Fruit fly (Drosophila melanogaster) whole organism, embryonic: ENCODE data around the gene Rpn1.

ENCODE experiments used
- C15 ChIP-seq: fragments of 200-800 bp; sonication (Bioruptor generic); IDR thresholded peaks from 3 replicates; pipeline ENCODE4 v1.3.6; 2022; ENCODE audit warnings: missing biosample characterization, missing genetic modification characterization
- CG10274 ChIP-seq: fragments of 200-800 bp; sonication (Bioruptor generic); optimal IDR thresholded peaks from 3 replicates; lab custom pipeline; 2017; ENCODE audit warnings: missing biosample characterization, mild to moderate bottlenecking, missing genetic modification characterization
- CG10431 ChIP-seq: fragments of 200-800 bp; sonication (Bioruptor generic); optimal IDR thresholded peaks from 3 replicates; lab custom pipeline; 2018; ENCODE audit warnings: missing biosample characterization, mild to moderate bottlenecking, missing genetic modification characterization
- CG10543 ChIP-seq: fragments of 200-800 bp; sonication (Bioruptor generic); optimal IDR thresholded peaks from 3 replicates; lab custom pipeline; 2017; ENCODE audit warnings: missing biosample characterization, mild to moderate bottlenecking, missing genetic modification characterization, moderate library complexity
- CG13123 ChIP-seq: fragments of 200-800 bp; sonication (Bioruptor generic); optimal IDR thresholded peaks from 2 replicates; lab custom pipeline; 2016; ENCODE audit warnings: missing biosample characterization, missing genetic modification characterization
- CG14441 ChIP-seq: fragments of 200-800 bp; sonication (Bioruptor generic); IDR thresholded peaks from 2 replicates; pipeline ENCODE4 v1.3.6; 2022; ENCODE audit warnings: missing biosample characterization, missing genetic modification characterization
- CG15601 ChIP-seq: fragments of 200-800 bp; sonication (Bioruptor generic); optimal IDR thresholded peaks from 3 replicates; lab custom pipeline; 2019; ENCODE audit warnings: missing biosample characterization, mild to moderate bottlenecking, missing genetic modification characterization, moderate library complexity
- CG17385 ChIP-seq: fragments of 200-800 bp; sonication (Bioruptor generic); optimal IDR thresholded peaks from 3 replicates; lab custom pipeline; 2018; ENCODE audit warnings: missing biosample characterization, mild to moderate bottlenecking, missing genetic modification characterization
- CG17612 ChIP-seq: fragments of 200-800 bp; sonication (Bioruptor generic); IDR thresholded peaks from 2 replicates; pipeline ENCODE4 v1.3.6; 2022; ENCODE audit warnings: missing biosample characterization, missing genetic modification characterization
- CG2120 ChIP-seq: fragments of 200-800 bp; sonication (Bioruptor generic); optimal IDR thresholded peaks from 3 replicates; lab custom pipeline; 2016; ENCODE audit warnings: missing biosample characterization, missing genetic modification characterization
- CG2129 ChIP-seq: fragments of 200-800 bp; sonication (Bioruptor generic); IDR thresholded peaks from 2 replicates; pipeline ENCODE4 v1.3.6; 2022; ENCODE audit warnings: missing biosample characterization, missing genetic modification characterization; ENCODE audit not compliant: partially characterized antibody
- CG30403 ChIP-seq: fragments of 200-800 bp; sonication (Bioruptor generic); optimal IDR thresholded peaks from 3 replicates; lab custom pipeline; 2016; ENCODE audit warnings: missing biosample characterization, missing genetic modification characterization
- CG30431 ChIP-seq: fragments of 200-800 bp; sonication (Bioruptor generic); optimal IDR thresholded peaks from 2 replicates; lab custom pipeline; 2017; ENCODE audit warnings: missing biosample characterization, missing genetic modification characterization
- CG32767 ChIP-seq: fragments of 200-800 bp; sonication (Bioruptor generic); IDR thresholded peaks from 2 replicates; pipeline ENCODE4 v1.3.6; 2022; ENCODE audit warnings: missing biosample characterization, missing genetic modification characterization
- CG32772 ChIP-seq: fragments of 200-800 bp; sonication (Bioruptor generic); IDR thresholded peaks from 2 replicates; pipeline ENCODE4 v1.3.6; 2022; ENCODE audit warnings: missing biosample characterization, missing genetic modification characterization
- CG33557 ChIP-seq: fragments of 200-800 bp; sonication (Bioruptor generic); optimal IDR thresholded peaks from 2 replicates; lab custom pipeline; 2019; ENCODE audit warnings: missing biosample characterization, mild to moderate bottlenecking, missing genetic modification characterization, moderate library complexity
- CG3847 ChIP-seq: fragments of 200-800 bp; sonication (Bioruptor generic); IDR thresholded peaks from 2 replicates; pipeline ENCODE4 v1.3.6; 2022; ENCODE audit warnings: missing biosample characterization, missing genetic modification characterization
- CG43689 ChIP-seq: fragments of 200-800 bp; sonication (Bioruptor generic); IDR thresholded peaks from 2 replicates; pipeline ENCODE4 v1.3.6; 2022; ENCODE audit warnings: missing biosample characterization, missing genetic modification characterization
- CG6854 ChIP-seq: fragments of 200-800 bp; sonication (Bioruptor generic); optimal IDR thresholded peaks from 3 replicates; lab custom pipeline; 2017; ENCODE audit warnings: missing biosample characterization, mild to moderate bottlenecking, missing genetic modification characterization
- CG7963 ChIP-seq: fragments of 200-800 bp; sonication (Bioruptor generic); IDR thresholded peaks from 3 replicates; pipeline ENCODE4 v1.3.6; 2022; ENCODE audit warnings: missing biosample characterization, missing genetic modification characterization; ENCODE audit not compliant: partially characterized antibody
- CG8478 ChIP-seq: fragments of >200 bp; optimal IDR thresholded peaks from 2 replicates; lab custom pipeline; 2018
- CG9932 ChIP-seq: fragments of 200-800 bp; sonication (Bioruptor generic); IDR thresholded peaks from 2 replicates; pipeline ENCODE4 v1.3.6; 2022; ENCODE audit warnings: missing biosample characterization, missing genetic modification characterization
- HLH54F ChIP-seq: fragments of 200-800 bp; sonication (Bioruptor generic); optimal IDR thresholded peaks from 3 replicates; lab custom pipeline; 2016; ENCODE audit warnings: missing biosample characterization, missing genetic modification characterization
- Hr39 ChIP-seq: fragments of >200 bp; optimal IDR thresholded peaks from 2 replicates; lab custom pipeline; 2017
- Hsf ChIP-seq: fragments of 200-800 bp; sonication (Bioruptor generic); optimal IDR thresholded peaks from 3 replicates; lab custom pipeline; 2016; ENCODE audit warnings: missing biosample characterization, missing genetic modification characterization
- NFAT ChIP-seq: fragments of 200-800 bp; sonication (Bioruptor generic); IDR thresholded peaks from 2 replicates; pipeline ENCODE4 v1.3.6; 2022; ENCODE audit warnings: missing biosample characterization, missing genetic modification characterization
- Nf-YA ChIP-seq: fragments of 200-800 bp; sonication (Bioruptor generic); IDR thresholded peaks from 2 replicates; pipeline ENCODE4 v1.3.6; 2022; ENCODE audit warnings: missing biosample characterization, missing genetic modification characterization
- PHDP ChIP-seq: fragments of 200-800 bp; sonication (Bioruptor generic); optimal IDR thresholded peaks from 3 replicates; lab custom pipeline; 2018; ENCODE audit warnings: missing biosample characterization, mild to moderate bottlenecking, missing genetic modification characterization, moderate library complexity
- Rx ChIP-seq: fragments of 200-800 bp; sonication (Bioruptor generic); IDR thresholded peaks from 2 replicates; pipeline ENCODE4 v1.3.6; 2022; ENCODE audit warnings: missing biosample characterization, missing genetic modification characterization
- Side ChIP-seq: fragments of 200-800 bp; sonication (Bioruptor generic); optimal IDR thresholded peaks from 2 replicates; lab custom pipeline; 2016; ENCODE audit warnings: missing biosample characterization, missing genetic modification characterization
- Six4 ChIP-seq: fragments of 200-800 bp; sonication (Bioruptor generic); optimal IDR thresholded peaks from 2 replicates; lab custom pipeline; 2016; ENCODE audit warnings: missing biosample characterization, missing genetic modification characterization
- ato ChIP-seq: fragments of 200-800 bp; sonication (Bioruptor generic); IDR thresholded peaks from 2 replicates; pipeline ENCODE4 v1.3.6; 2022; ENCODE audit warnings: missing biosample characterization, missing genetic modification characterization; ENCODE audit not compliant: partially characterized antibody
- bsh ChIP-seq, 2 experiments: fragments of 200-800 bp; sonication (Bioruptor generic); optimal IDR thresholded peaks; 2 replicates each; lab custom pipeline; 2017 to 2018; ENCODE audit warnings: mild to moderate bottlenecking in 2 of 2, missing biosample characterization in 2 of 2, missing genetic modification characterization in 2 of 2, moderate library complexity in 1 of 2
- ci ChIP-seq: fragments of 200-800 bp; sonication (Bioruptor generic); IDR thresholded peaks from 3 replicates; pipeline ENCODE4 v1.3.6; 2022; ENCODE audit warnings: missing biosample characterization, missing genetic modification characterization
- da ChIP-seq: fragments of 200-800 bp; sonication (Bioruptor generic); optimal IDR thresholded peaks from 2 replicates; lab custom pipeline; 2016; ENCODE audit warnings: missing biosample characterization, missing genetic modification characterization
- en ChIP-seq: fragments of 200-800 bp; sonication (Bioruptor generic); optimal IDR thresholded peaks from 2 replicates; lab custom pipeline; 2016; ENCODE audit warnings: missing biosample characterization, missing genetic modification characterization
- fd3F ChIP-seq: fragments of 200-800 bp; sonication (Bioruptor generic); optimal IDR thresholded peaks from 2 replicates; lab custom pipeline; 2018; ENCODE audit warnings: missing biosample characterization, mild to moderate bottlenecking, missing genetic modification characterization, moderate library complexity
- fru ChIP-seq: fragments of >200 bp; optimal IDR thresholded peaks from 2 replicates; lab custom pipeline; 2017
- insv ChIP-seq, 2 experiments: fragments of 200-800 bp; sonication (Bioruptor generic); optimal IDR thresholded peaks; 3 replicates each; lab custom pipeline; 2016 to 2018; ENCODE audit warnings: missing biosample characterization in 2 of 2, missing genetic modification characterization in 2 of 2
- jing ChIP-seq: fragments of 200-800 bp; sonication (Bioruptor generic); optimal IDR thresholded peaks from 2 replicates; lab custom pipeline; 2018; ENCODE audit warnings: missing biosample characterization, mild to moderate bottlenecking, missing genetic modification characterization
- lola ChIP-seq, 3 experiments: fragments of >200 bp in 2 of 3; fragments of 200-800 bp in 1 of 3; sonication (Bioruptor generic) in 1 of 3; optimal IDR thresholded peaks; 2 replicates each; lab custom pipeline; 2017 to 2019; ENCODE audit warnings: missing biosample characterization in 3 of 3, missing genetic modification characterization in 3 of 3, mild to moderate bottlenecking in 1 of 3, moderate library complexity in 1 of 3
- nmo ChIP-seq: fragments of 200-800 bp; sonication (Bioruptor generic); optimal IDR thresholded peaks from 2 replicates; lab custom pipeline; 2018; ENCODE audit warnings: missing biosample characterization, mild to moderate bottlenecking, missing genetic modification characterization, moderate library complexity
- oc ChIP-seq: fragments of 200-800 bp; sonication (Bioruptor generic); optimal IDR thresholded peaks from 2 replicates; lab custom pipeline; 2018; ENCODE audit warnings: missing biosample characterization, mild to moderate bottlenecking, missing genetic modification characterization, moderate library complexity
- pb ChIP-seq: fragments of 200-800 bp; sonication (Bioruptor generic); optimal IDR thresholded peaks from 3 replicates; lab custom pipeline; 2016; ENCODE audit warnings: missing biosample characterization, missing genetic modification characterization
- phol ChIP-seq: fragments of 200-800 bp; sonication (Bioruptor generic); optimal IDR thresholded peaks from 3 replicates; lab custom pipeline; 2018; ENCODE audit warnings: missing biosample characterization, mild to moderate bottlenecking, missing genetic modification characterization, moderate library complexity
- pzg ChIP-seq: fragments of 200-800 bp; sonication (Bioruptor generic); optimal IDR thresholded peaks from 3 replicates; lab custom pipeline; 2018; ENCODE audit warnings: missing biosample characterization, mild to moderate bottlenecking, missing genetic modification characterization, moderate library complexity
- ranshi ChIP-seq: fragments of 200-800 bp; sonication (Bioruptor generic); IDR thresholded peaks from 2 replicates; pipeline ENCODE4 v1.3.6; 2022; ENCODE audit warnings: missing biosample characterization, missing genetic modification characterization
- slbo ChIP-seq: fragments of 200-800 bp; sonication (Bioruptor generic); IDR thresholded peaks from 2 replicates; pipeline ENCODE4 v1.3.6; 2022; ENCODE audit warnings: missing biosample characterization, missing genetic modification characterization
- so ChIP-seq: fragments of 200-800 bp; sonication (Bioruptor generic); IDR thresholded peaks from 3 replicates; pipeline ENCODE4 v1.3.6; 2022; ENCODE audit warnings: missing biosample characterization, missing genetic modification characterization
- trh ChIP-seq: fragments of 200-800 bp; sonication (Bioruptor generic); optimal IDR thresholded peaks from 2 replicates; lab custom pipeline; 2016; ENCODE audit warnings: missing biosample characterization, missing genetic modification characterization
- wdn ChIP-seq: fragments of 200-800 bp; sonication (Bioruptor generic); IDR thresholded peaks from 2 replicates; pipeline ENCODE4 v1.3.6; 2022; ENCODE audit warnings: missing biosample characterization, missing genetic modification characterization
- zen ChIP-seq: fragments of 200-800 bp; sonication (Bioruptor generic); optimal IDR thresholded peaks from 3 replicates; lab custom pipeline; 2018; ENCODE audit warnings: missing biosample characterization, mild to moderate bottlenecking, missing genetic modification characterization, moderate library complexity
- zen2 ChIP-seq: fragments of 200-800 bp; sonication (Bioruptor generic); IDR thresholded peaks from 3 replicates; pipeline ENCODE4 v1.3.6; 2022; ENCODE audit warnings: missing biosample characterization, missing genetic modification characterization; ENCODE audit not compliant: partially characterized antibody

The Rpn1 gene

dm6 chr3L:19905427-19905826 lies 9.4 kb upstream of the Rpn1 start (continued):
- TF ChIP-seq CG6854: no peak
- TF ChIP-seq pb (GFP tag; lab: Kevin White, UChicago): no peak
- no peak for TF ChIP-seq fd3F (GFP tag; lab: Kevin White, UChicago)
- no peak for TF ChIP-seq CG10274 (GFP tag; lab: Kevin White, UChicago)
- no peak for TF ChIP-seq C15 (GFP tag; lab: Robert Waterston, UW)
- TF ChIP-seq Six4: no peak
- TF ChIP-seq Side (GFP tag; lab: Kevin White, UChicago): no peak
- TF ChIP-seq slbo (GFP tag; lab: Robert Waterston, UW): peak; percentile 54
- no peak for TF ChIP-seq CG17612
- no peak for TF ChIP-seq fru
- no peak for TF ChIP-seq insv (GFP tag; optimal IDR thresholded peaks at IDR 0.05; lab: Kevin White, UChicago)
- TF ChIP-seq CG8478 (lab: Kevin White, UChicago): no peak
- TF ChIP-seq en (GFP tag; lab: Kevin White, UChicago): no peak
- no peak for TF ChIP-seq CG2129
- no peak for TF ChIP-seq da (GFP tag; lab: Kevin White, UChicago)
- TF ChIP-seq wdn (GFP tag; lab: Robert Waterston, UW): no peak
- TF ChIP-seq CG10431 (GFP tag; lab: Kevin White, UChicago): no peak
- no peak for TF ChIP-seq CG43689
- peak; percentile 40 for TF ChIP-seq Hsf (GFP tag; lab: Kevin White, UChicago)
- TF ChIP-seq CG10543 (GFP tag; lab: Kevin White, UChicago): no peak
- TF ChIP-seq zen2 (GFP tag; lab: Robert Waterston, UW): no peak
- no peak for TF ChIP-seq jing (GFP tag; lab: Kevin White, UChicago)
- no peak for TF ChIP-seq CG13123 (GFP tag; lab: Kevin White, UChicago)
- no peak for TF ChIP-seq lola (GFP tag; optimal IDR thresholded peaks at IDR 0.05; lab: Kevin White, UChicago)
- TF ChIP-seq CG9932 (GFP tag; lab: Robert Waterston, UW): peak; percentile 41
- TF ChIP-seq HLH54F (GFP tag; lab: Kevin White, UChicago): peak; percentile 17
- TF ChIP-seq Rx (GFP tag; lab: Robert Waterston, UW): no peak
- TF ChIP-seq PHDP (tag; lab: Kevin White, UChicago): no peak
- TF ChIP-seq pzg (GFP tag; lab: Kevin White, UChicago): no peak
- 0 out of 2 replicates have a peak, but pooled peaks have one; percentile 22 for TF ChIP-seq CG3847 (GFP tag; lab: Robert Waterston, UW)
- TF ChIP-seq CG30403: peak; percentile 28
- no peak for TF ChIP-seq CG33557 (GFP tag; lab: Kevin White, UChicago)
- peak; percentile 46; the same call in 1 of the 3 replicates for TF ChIP-seq ci (GFP tag; lab: Robert Waterston, UW)
- no peak for TF ChIP-seq Nf-YA (GFP tag; lab: Robert Waterston, UW)
- no peak for TF ChIP-seq CG15601
- TF ChIP-seq ato: no peak
- 0 out of 2 replicates have a peak, but pooled peaks have one; percentile 20 for TF ChIP-seq ranshi (GFP tag; lab: Robert Waterston, UW)
- TF ChIP-seq nmo (GFP tag; lab: Kevin White, UChicago): no peak
- no peak for TF ChIP-seq trh (GFP tag; lab: Kevin White, UChicago)
- no peak for TF ChIP-seq zen (tag; lab: Kevin White, UChicago)
- TF ChIP-seq phol (tag; lab: Kevin White, UChicago): no peak
- peak; percentile 51 for TF ChIP-seq CG2120 (GFP tag; lab: Kevin White, UChicago)
- no peak for TF ChIP-seq oc (tag; lab: Kevin White, UChicago)
- no peak for TF ChIP-seq CG32767 (GFP tag; lab: Robert Waterston, UW)
- TF ChIP-seq bsh (GFP tag; optimal IDR thresholded peaks at IDR 0.05; lab: Kevin White, UChicago): peak in 1 of 2 experiments; percentile 21
- TF ChIP-seq CG14441 (GFP tag; lab: Robert Waterston, UW): no peak
- no peak for TF ChIP-seq NFAT
- TF ChIP-seq Hr39 (lab: Kevin White, UChicago): no peak
- no peak for TF ChIP-seq CG32772 (GFP tag; lab: Robert Waterston, UW)
- no peak for TF ChIP-seq CG7963 (GFP tag; lab: Robert Waterston, UW)
- TF ChIP-seq CG30431 (GFP tag; lab: Kevin White, UChicago): no peak
- TF ChIP-seq CG17385 (GFP tag; lab: Kevin White, UChicago): no peak
- no peak for TF ChIP-seq so (GFP tag; lab: Robert Waterston, UW)
